Worm (Caenorhabditis elegans) whole organism, L4 larva: Measurements from ENCODE around the gene T28D9.4.

Experiments
- lin-39 ChIP-seq: fragments of 150-350 bp; optimal IDR thresholded peaks from 2 replicates; lab custom pipeline; 2014; ENCODE audit warnings: missing biosample characterization, missing genetic modification reagents, missing genetic modification characterization
- lir-3 ChIP-seq: sonication (generic microtip); optimal IDR thresholded peaks from 2 replicates; lab custom pipeline; 2016; ENCODE audit warnings: mild to moderate bottlenecking, missing genetic modification characterization, missing compliant biosample characterization
- nhr-41 ChIP-seq: fragments of 200-800 bp; sonication (Bioruptor generic); IDR thresholded peaks from 2 replicates; pipeline ENCODE4 v1.3.6; 2022; ENCODE audit warnings: missing genetic modification reagents, missing genetic modification characterization, missing compliant biosample characterization
- nhr-77 ChIP-seq: fragments of 150-350 bp; optimal IDR thresholded peaks from 2 replicates; lab custom pipeline; 2014; ENCODE audit warnings: missing biosample characterization, missing genetic modification characterization

ce11 chrII:6475180-6475737, 1.5 kb upstream of the T28D9.4 start, which contains the start of gene T28D9.16:
- TF ChIP-seq lir-3 (no peak), lin-39 (tag; lab: Kevin White, UChicago) (no peak), nhr-41 (GFP tag; lab: Robert Waterston, UW) (no peak), nhr-77 (no peak)
